Fruit fly (Drosophila melanogaster) whole organism, embryonic: ENCODE data around the gene wry.

Experiments
- Ada2b ChIP-seq: fragments of 200-800 bp; sonication (Bioruptor generic); IDR thresholded peaks from 2 replicates; pipeline ENCODE4 v1.3.6; 2022; ENCODE audit warnings: missing biosample characterization, missing genetic modification characterization
- B-H1 ChIP-seq: fragments of 200-800 bp; sonication (Bioruptor generic); IDR thresholded peaks from 3 replicates; pipeline ENCODE4 v1.3.6; 2022; ENCODE audit warnings: missing biosample characterization, missing genetic modification characterization
- CG11456 ChIP-seq: fragments of 200-800 bp; sonication (Bioruptor generic); IDR thresholded peaks from 3 replicates; pipeline ENCODE4 v1.3.6; 2022; ENCODE audit warnings: missing biosample characterization, missing genetic modification characterization
- CG11696 ChIP-seq: fragments of 200-800 bp; sonication (Bioruptor generic); IDR thresholded peaks from 2 replicates; pipeline ENCODE4 v1.3.6; 2022; ENCODE audit warnings: missing biosample characterization, missing genetic modification characterization
- CG12659 ChIP-seq: fragments of 200-800 bp; sonication (Bioruptor generic); optimal IDR thresholded peaks from 3 replicates; lab custom pipeline; 2017; ENCODE audit warnings: mild to moderate bottlenecking, missing biosample characterization, missing genetic modification reagents, missing genetic modification characterization
- CG17385 ChIP-seq: fragments of 200-800 bp; sonication (Bioruptor generic); optimal IDR thresholded peaks from 3 replicates; lab custom pipeline; 2018; ENCODE audit warnings: missing biosample characterization, mild to moderate bottlenecking, missing genetic modification characterization
- CG18476 ChIP-seq: fragments of 200-800 bp; sonication (Bioruptor generic); optimal IDR thresholded peaks from 2 replicates; lab custom pipeline; 2016; ENCODE audit warnings: missing biosample characterization, mild to moderate bottlenecking, missing genetic modification characterization
- CG18599 ChIP-seq: fragments of 200-800 bp; sonication (Bioruptor generic); optimal IDR thresholded peaks from 3 replicates; lab custom pipeline; 2017; ENCODE audit warnings: missing biosample characterization, missing genetic modification characterization, mild to moderate bottlenecking, moderate library complexity, missing genetic modification reagents
- CG2120 ChIP-seq: fragments of 200-800 bp; sonication (Bioruptor generic); optimal IDR thresholded peaks from 3 replicates; lab custom pipeline; 2016; ENCODE audit warnings: missing biosample characterization, missing genetic modification characterization
- CG32532 ChIP-seq: fragments of 200-800 bp; sonication (Bioruptor generic); IDR thresholded peaks from 2 replicates; pipeline ENCODE4 v1.3.6; 2022; ENCODE audit warnings: missing biosample characterization, missing genetic modification characterization
- CG34422 ChIP-seq: fragments of 200-800 bp; sonication (Bioruptor generic); IDR thresholded peaks from 3 replicates; pipeline ENCODE4 v1.3.6; 2022; ENCODE audit warnings: missing biosample characterization, missing genetic modification characterization
- CG4282 ChIP-seq: fragments of 200-800 bp; sonication (Bioruptor generic); optimal IDR thresholded peaks from 2 replicates; lab custom pipeline; 2016; ENCODE audit warnings: missing biosample characterization, missing genetic modification characterization
- CG7987 ChIP-seq: fragments of 200-800 bp; sonication (Bioruptor generic); optimal IDR thresholded peaks from 2 replicates; lab custom pipeline; 2018; ENCODE audit warnings: missing biosample characterization, mild to moderate bottlenecking, missing genetic modification characterization, moderate library complexity
- CG9215 ChIP-seq: fragments of 200-800 bp; sonication (Bioruptor generic); IDR thresholded peaks from 2 replicates; pipeline ENCODE4 v1.3.6; 2022; ENCODE audit warnings: missing biosample characterization, missing genetic modification characterization
- CG9437 ChIP-seq: fragments of 200-800 bp; sonication (Bioruptor generic); optimal IDR thresholded peaks from 2 replicates; lab custom pipeline; 2018; ENCODE audit warnings: missing biosample characterization, mild to moderate bottlenecking, missing genetic modification characterization
- CG9932 ChIP-seq: fragments of 200-800 bp; sonication (Bioruptor generic); IDR thresholded peaks from 2 replicates; pipeline ENCODE4 v1.3.6; 2022; ENCODE audit warnings: missing biosample characterization, missing genetic modification characterization
- CoRest ChIP-seq: fragments of 200-800 bp; sonication (Bioruptor generic); optimal IDR thresholded peaks from 3 replicates; lab custom pipeline; 2018; ENCODE audit warnings: missing biosample characterization, mild to moderate bottlenecking, missing genetic modification characterization, moderate library complexity
- D19A ChIP-seq: fragments of 200-800 bp; optimal IDR thresholded peaks from 3 replicates; lab custom pipeline; 2019; ENCODE audit warnings: missing biosample characterization, mild to moderate bottlenecking, missing genetic modification characterization, moderate library complexity
- Dfd ChIP-seq, 2 experiments: fragments of >200 bp; optimal IDR thresholded peaks; 2 replicates each; lab custom pipeline; 2017; ENCODE audit warnings: missing biosample characterization in 2 of 2, missing genetic modification characterization in 2 of 2
- Fer3 ChIP-seq: fragments of 200-800 bp; sonication (Bioruptor generic); optimal IDR thresholded peaks from 2 replicates; lab custom pipeline; 2018; ENCODE audit warnings: missing biosample characterization, mild to moderate bottlenecking, missing genetic modification characterization, moderate library complexity
- H15 ChIP-seq: fragments of 200-800 bp; sonication (Bioruptor generic); IDR thresholded peaks from 3 replicates; pipeline ENCODE4 v1.3.6; 2022; ENCODE audit warnings: missing biosample characterization, missing genetic modification characterization
- H2.0 ChIP-seq: fragments of 200-800 bp; sonication (Bioruptor generic); IDR thresholded peaks from 2 replicates; pipeline ENCODE4 v1.3.6; 2022; ENCODE audit warnings: missing biosample characterization, missing genetic modification characterization
- Hmr ChIP-seq: fragments of 200-800 bp; sonication (Bioruptor generic); optimal IDR thresholded peaks from 3 replicates; lab custom pipeline; 2017; ENCODE audit warnings: mild to moderate bottlenecking, missing biosample characterization, missing genetic modification reagents, missing genetic modification characterization
- Lim3 ChIP-seq: fragments of 200-800 bp; sonication (Bioruptor generic); IDR thresholded peaks from 2 replicates; pipeline ENCODE4 v1.3.6; 2022; ENCODE audit warnings: missing biosample characterization, missing genetic modification characterization
- MTF-1 ChIP-seq: fragments of 200-800 bp; sonication (Bioruptor generic); optimal IDR thresholded peaks from 2 replicates; lab custom pipeline; 2018; ENCODE audit warnings: missing biosample characterization, mild to moderate bottlenecking, missing genetic modification characterization, borderline replicate concordance
- NFAT ChIP-seq: fragments of 200-800 bp; sonication (Bioruptor generic); IDR thresholded peaks from 2 replicates; pipeline ENCODE4 v1.3.6; 2022; ENCODE audit warnings: missing biosample characterization, missing genetic modification characterization
- Side ChIP-seq: fragments of 200-800 bp; sonication (Bioruptor generic); optimal IDR thresholded peaks from 2 replicates; lab custom pipeline; 2016; ENCODE audit warnings: missing biosample characterization, missing genetic modification characterization
- Sox102F ChIP-seq: fragments of 200-800 bp; sonication (Bioruptor generic); optimal IDR thresholded peaks from 2 replicates; lab custom pipeline; 2018; ENCODE audit warnings: missing biosample characterization, mild to moderate bottlenecking, missing genetic modification characterization, moderate library complexity
- abd-A ChIP-seq: fragments of 200-800 bp; sonication (Bioruptor generic); optimal IDR thresholded peaks from 3 replicates; lab custom pipeline; 2019; ENCODE audit warnings: missing biosample characterization, mild to moderate bottlenecking, missing genetic modification characterization, moderate library complexity
- cato ChIP-seq: fragments of 200-800 bp; sonication (Bioruptor generic); optimal IDR thresholded peaks from 2 replicates; lab custom pipeline; 2016; ENCODE audit warnings: missing biosample characterization, missing genetic modification characterization, borderline replicate concordance
- chinmo ChIP-seq: fragments of 200-800 bp; sonication (Bioruptor generic); IDR thresholded peaks from 4 replicates; pipeline ENCODE4 v1.3.6; 2022; ENCODE audit warnings: missing biosample characterization, missing genetic modification characterization; ENCODE audit not compliant: partially characterized antibody
- ewg ChIP-seq: fragments of 200-800 bp; sonication (Bioruptor generic); optimal IDR thresholded peaks from 3 replicates; lab custom pipeline; 2017; ENCODE audit warnings: mild to moderate bottlenecking, missing biosample characterization, missing genetic modification reagents, missing genetic modification characterization
- ftz-f1 ChIP-seq: fragments of 200-800 bp; sonication (Bioruptor generic); optimal IDR thresholded peaks from 2 replicates; lab custom pipeline; 2016; ENCODE audit warnings: missing biosample characterization, missing genetic modification characterization
- hb ChIP-seq: fragments of 200-800 bp; sonication (Bioruptor generic); IDR thresholded peaks from 3 replicates; pipeline ENCODE4 v1.3.6; 2022; ENCODE audit warnings: missing biosample characterization, missing genetic modification characterization; ENCODE audit not compliant: partially characterized antibody
- hkb ChIP-seq, 2 experiments: fragments of 200-800 bp in 1 of 2; fragments of >200 bp in 1 of 2; sonication (Bioruptor generic) in 1 of 2; IDR thresholded peaks in 1 of 2; optimal IDR thresholded peaks in 1 of 2; 2 replicates each; pipeline versions ENCODE4 v1.3.6 to Lab custom; 2017 to 2022; ENCODE audit warnings: missing biosample characterization in 1 of 2, missing genetic modification characterization in 1 of 2
- lab ChIP-seq: fragments of 200-800 bp; sonication (Bioruptor generic); optimal IDR thresholded peaks from 3 replicates; lab custom pipeline; 2017; ENCODE audit warnings: missing biosample characterization, missing genetic modification characterization, mild to moderate bottlenecking, moderate library complexity, missing genetic modification reagents
- lmd ChIP-seq: fragments of 200-800 bp; sonication (Bioruptor generic); IDR thresholded peaks from 2 replicates; pipeline ENCODE4 v1.3.6; 2022; ENCODE audit warnings: missing biosample characterization, missing genetic modification characterization
- mam ChIP-seq: fragments of 200-800 bp; sonication (Bioruptor generic); optimal IDR thresholded peaks from 3 replicates; lab custom pipeline; 2016; ENCODE audit warnings: missing biosample characterization, missing genetic modification characterization
- p53 ChIP-seq: fragments of 200-800 bp; sonication (Bioruptor generic); optimal IDR thresholded peaks from 2 replicates; lab custom pipeline; 2016; ENCODE audit warnings: missing biosample characterization, missing genetic modification characterization
- prd ChIP-seq, 3 experiments: fragments of >200 bp in 2 of 3; fragments of 200-800 bp in 1 of 3; sonication (Bioruptor generic) in 1 of 3; optimal IDR thresholded peaks in 2 of 3; IDR thresholded peaks in 1 of 3; 2 replicates in 2 of 3; 3 replicates in 1 of 3; pipeline versions ENCODE4 v1.3.6 to Lab custom; 2017 to 2022; ENCODE audit warnings: missing biosample characterization in 1 of 3, missing genetic modification characterization in 1 of 3
- schlank ChIP-seq: fragments of 200-800 bp; sonication (Bioruptor generic); optimal IDR thresholded peaks from 2 replicates; lab custom pipeline; 2018; ENCODE audit warnings: missing biosample characterization, mild to moderate bottlenecking, missing genetic modification characterization
- slbo ChIP-seq: fragments of 200-800 bp; sonication (Bioruptor generic); IDR thresholded peaks from 2 replicates; pipeline ENCODE4 v1.3.6; 2022; ENCODE audit warnings: missing biosample characterization, missing genetic modification characterization
- sqz ChIP-seq: fragments of 200-800 bp; sonication (Bioruptor generic); optimal IDR thresholded peaks from 3 replicates; lab custom pipeline; 2018; ENCODE audit warnings: missing biosample characterization, mild to moderate bottlenecking, missing genetic modification characterization
- tx ChIP-seq: fragments of 200-800 bp; sonication (Bioruptor generic); optimal IDR thresholded peaks from 2 replicates; lab custom pipeline; 2016; ENCODE audit warnings: missing biosample characterization, missing genetic modification characterization
- zfh1 ChIP-seq: fragments of 200-800 bp; sonication (Bioruptor generic); IDR thresholded peaks from 3 replicates; pipeline ENCODE4 v1.3.6; 2022; ENCODE audit warnings: missing biosample characterization, missing genetic modification characterization

wry gene

DNA sequence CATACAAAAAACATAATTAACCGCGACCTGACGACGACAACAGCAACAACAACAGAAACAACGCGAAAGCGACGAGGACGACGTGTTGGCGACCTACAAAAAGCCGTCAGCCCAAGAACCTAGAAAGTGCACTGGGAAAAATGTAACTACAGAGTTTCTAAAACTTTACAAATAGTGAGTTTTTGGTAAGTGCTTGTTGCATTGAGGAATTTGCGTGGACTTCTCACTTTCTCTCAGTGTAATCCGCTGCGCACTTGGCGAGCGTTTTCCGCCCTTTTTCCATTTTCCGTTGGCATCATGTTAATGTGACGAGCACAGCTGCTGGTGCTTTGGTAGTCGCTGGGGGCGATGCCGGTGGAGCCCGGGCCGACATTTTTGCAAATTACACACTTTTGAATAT, 8.1 kb upstream of the wry start:
- peak; percentile 26 for TF ChIP-seq Hmr (GFP tag; lab: Kevin White, UChicago)
- peak; percentile 23 for TF ChIP-seq abd-A (tag; lab: Kevin White, UChicago)
- no peak for TF ChIP-seq CG9437 (GFP tag; lab: Kevin White, UChicago)
- peak; percentile 27; the same call in 1 of the 2 replicates for TF ChIP-seq CG9215 (GFP tag; lab: Robert Waterston, UW)
- no peak for TF ChIP-seq prd (optimal IDR thresholded peaks at IDR 0.05; lab: Kevin White, UChicago)
- TF ChIP-seq prd (GFP tag; IDR thresholded peaks at IDR 0.05; lab: Robert Waterston, UW): peak; percentile 14; the same call in 1 of the 3 replicates
- no peak for TF ChIP-seq CoRest (tag; lab: Kevin White, UChicago)
- peak; percentile 55 for TF ChIP-seq slbo (GFP tag; lab: Robert Waterston, UW)
- TF ChIP-seq CG18599 (GFP tag; lab: Kevin White, UChicago): peak; percentile 71
- no peak for TF ChIP-seq CG18476 (GFP tag; lab: Kevin White, UChicago)
- TF ChIP-seq CG9932 (GFP tag; lab: Robert Waterston, UW): peak; percentile 38
- TF ChIP-seq p53 (GFP tag; lab: Kevin White, UChicago): no peak
- TF ChIP-seq cato (GFP tag; lab: Kevin White, UChicago): no peak
- TF ChIP-seq NFAT (GFP tag; lab: Robert Waterston, UW): peak; percentile 24; the same call in 1 of the 2 replicates
- no peak for TF ChIP-seq CG11456 (GFP tag; lab: Robert Waterston, UW)
- TF ChIP-seq hb (GFP tag; lab: Robert Waterston, UW): no peak
- peak; percentile 33 for TF ChIP-seq lab (GFP tag; lab: Kevin White, UChicago)
- TF ChIP-seq sqz (GFP tag; lab: Kevin White, UChicago): no peak
- no peak for TF ChIP-seq Dfd (GFP tag; optimal IDR thresholded peaks at IDR 0.05; lab: Kevin White, UChicago)
- no peak for TF ChIP-seq ewg (GFP tag; lab: Kevin White, UChicago)
- no peak for TF ChIP-seq CG11696 (GFP tag; lab: Robert Waterston, UW)
- no peak for TF ChIP-seq MTF-1 (GFP tag; lab: Kevin White, UChicago)
- no peak for TF ChIP-seq CG17385 (GFP tag; lab: Kevin White, UChicago)
- TF ChIP-seq CG2120 (GFP tag; lab: Kevin White, UChicago): peak; percentile 51
- TF ChIP-seq Side: no peak

dm6 chr2L:1832465-1832864, 3.9 kb upstream of the wry start, which contains the start of gene c-cup:
c-cup (minus strand) TSS chr2L:1832565.
- TF ChIP-seq CG32532 (GFP tag; lab: Robert Waterston, UW) (0 out of 2 replicates have a peak, but pooled peaks have one; percentile 11), ftz-f1 (GFP tag; lab: Kevin White, UChicago) (no peak)

DNA sequence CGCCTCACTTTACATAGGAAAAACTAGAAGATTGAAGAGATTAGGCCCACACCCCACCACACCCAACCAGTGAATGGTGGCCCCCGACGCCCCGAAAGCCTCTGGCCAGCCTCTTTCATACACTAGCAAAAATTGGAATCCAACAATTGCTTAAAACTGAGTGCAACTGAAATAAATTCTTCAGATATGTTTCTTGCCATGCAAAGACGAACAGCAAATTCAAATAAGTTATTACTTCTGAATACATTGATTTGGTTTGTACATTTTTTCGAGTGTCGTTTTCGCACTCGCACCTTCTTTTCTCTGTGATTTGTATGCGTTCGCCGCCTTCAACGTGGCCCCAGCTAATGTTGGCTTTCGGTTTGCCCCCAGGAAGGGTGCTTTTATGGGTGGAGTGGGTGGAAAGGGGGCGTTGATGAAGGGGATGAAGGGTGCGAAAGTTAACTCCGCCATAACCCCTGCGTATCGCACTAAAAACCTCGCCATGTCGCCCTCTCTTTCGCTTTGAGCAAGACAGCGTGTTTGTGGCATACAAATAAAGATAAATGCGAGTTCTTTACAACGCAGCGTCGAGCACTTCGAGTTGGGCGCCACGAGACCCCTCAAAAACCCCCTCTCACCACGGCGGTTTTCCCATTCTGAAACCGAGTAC, 1.5 kb downstream of the wry start:
- TF ChIP-seq CG4282 (GFP tag; lab: Kevin White, UChicago) (no peak), CG7987 (GFP tag; lab: Kevin White, UChicago) (no peak), mam (GFP tag; lab: Kevin White, UChicago) (peak; percentile 38), hkb (optimal IDR thresholded peaks at IDR 0.05; lab: Kevin White, UChicago) (no peak), hkb (GFP tag; IDR thresholded peaks at IDR 0.05; lab: Robert Waterston, UW) (0 out of 2 replicates have a peak, but pooled peaks have one; percentile 45), chinmo (GFP tag; lab: Robert Waterston, UW) (0 out of 4 replicates have a peak, but pooled peaks have one; percentile 19), H15 (GFP tag; lab: Robert Waterston, UW) (0 out of 3 replicates have a peak, but pooled peaks have one; percentile 16), zfh1 (GFP tag; lab: Robert Waterston, UW) (0 out of 3 replicates have a peak, but pooled peaks have one; percentile 7), CG12659 (GFP tag; lab: Kevin White, UChicago) (peak; percentile 29), schlank (tag; lab: Kevin White, UChicago) (peak; percentile 24), H2.0 (GFP tag; lab: Robert Waterston, UW) (peak; percentile 46), Fer3 (tag; lab: Kevin White, UChicago) (peak; percentile 22), Ada2b (peak; percentile 59; the same call in 1 of the 2 replicates), Sox102F (GFP tag; lab: Kevin White, UChicago) (peak; percentile 41), tx (GFP tag; lab: Kevin White, UChicago) (peak; percentile 4), CG34422 (0 out of 3 replicates have a peak, but pooled peaks have one; percentile 28), CG2120 (GFP tag; lab: Kevin White, UChicago) (peak; percentile 48), D19A (tag; lab: Kevin White, UChicago) (no peak), Lim3 (GFP tag; lab: Robert Waterston, UW) (no peak), lmd (GFP tag; lab: Robert Waterston, UW) (peak; percentile 60), B-H1 (GFP tag; lab: Robert Waterston, UW) (0 out of 3 replicates have a peak, but pooled peaks have one; percentile 21)
